Fruit fly (Drosophila melanogaster): ENCODE results near the gene Hsc20.
A peak's percentile ranks its signal among the peaks of the same experiment; 100 is the strongest.

Gene Hsc20

DNA sequence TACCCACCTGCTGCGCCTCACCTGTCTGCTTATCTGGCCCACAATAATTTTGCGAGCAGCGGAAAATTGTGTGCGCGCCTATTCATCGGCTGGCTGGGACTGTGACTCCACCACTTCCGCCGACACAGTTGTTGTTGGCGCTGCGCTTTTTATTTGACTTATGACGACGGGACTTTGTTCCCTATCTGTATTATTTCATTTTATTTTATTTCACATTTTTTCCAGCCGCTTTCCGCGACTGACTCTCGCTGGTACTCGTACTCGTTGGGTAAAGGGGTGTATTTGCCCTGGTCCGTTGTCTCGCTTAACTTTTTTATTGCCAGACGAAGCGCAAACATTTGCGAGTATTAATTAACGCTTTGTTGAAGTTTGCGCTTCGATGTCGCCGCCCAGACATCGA is 42.0 kb upstream of the Hsc20 start (continued):
- no peak for TF ChIP-seq chif (GFP tag; optimal IDR thresholded peaks at IDR 0.05)
- no peak for TF ChIP-seq CG13287 (GFP tag; IDR thresholded peaks at IDR 0.05; ENCODE audit: partially characterized antibody)
- no peak for TF ChIP-seq stwl (tag; optimal IDR thresholded peaks at IDR 0.05)
- TF ChIP-seq tx (GFP tag; optimal IDR thresholded peaks at IDR 0.05) = no peak
- TF ChIP-seq phol (tag; optimal IDR thresholded peaks at IDR 0.05) = no peak
- no peak for TF ChIP-seq CG30431 (GFP tag; optimal IDR thresholded peaks at IDR 0.05)
- TF ChIP-seq Nf-YC (tag; optimal IDR thresholded peaks at IDR 0.05) = no peak
- no peak for TF ChIP-seq Hsf (GFP tag; optimal IDR thresholded peaks at IDR 0.05)
- TF ChIP-seq chinmo (GFP tag; IDR thresholded peaks at IDR 0.05; ENCODE audit: partially characterized antibody) = 0 out of 4 replicates have a peak, but pooled peaks have one; percentile 24
- TF ChIP-seq CG13424 (tag; optimal IDR thresholded peaks at IDR 0.05) = no peak
- TF ChIP-seq nau (GFP tag; optimal IDR thresholded peaks at IDR 0.05) = peak; percentile 6
- TF ChIP-seq Elba2 (GFP tag; optimal IDR thresholded peaks at IDR 0.05) = no peak
- TF ChIP-seq CG13123 (GFP tag; optimal IDR thresholded peaks at IDR 0.05) = no peak
- no peak for TF ChIP-seq otp (GFP tag; IDR thresholded peaks at IDR 0.05)
- TF ChIP-seq CG12942 (GFP tag; optimal IDR thresholded peaks at IDR 0.05) = no peak
- TF ChIP-seq Fer1 (GFP tag; optimal IDR thresholded peaks at IDR 0.05) = peak; percentile 13
- no peak for TF ChIP-seq BEAF-32 (GFP tag; optimal IDR thresholded peaks at IDR 0.05)
- no peak for TF ChIP-seq CG5245 (GFP tag; optimal IDR thresholded peaks at IDR 0.05)
- TF ChIP-seq Atf6 (GFP tag; IDR thresholded peaks at IDR 0.05) = no peak
- TF ChIP-seq CG31388 (GFP tag; optimal IDR thresholded peaks at IDR 0.05) = no peak
- no peak for TF ChIP-seq zf30C (GFP tag; optimal IDR thresholded peaks at IDR 0.05)
- no peak for TF ChIP-seq E2f1 (GFP tag; IDR thresholded peaks at IDR 0.05)
- TF ChIP-seq Drgx (GFP tag; IDR thresholded peaks at IDR 0.05) = peak; percentile 38; the same call in 1 of the 2 replicates
- TF ChIP-seq CG16815 (GFP tag; optimal IDR thresholded peaks at IDR 0.05) = no peak
- TF ChIP-seq HHEX (GFP tag; optimal IDR thresholded peaks at IDR 0.05) = peak; percentile 27
- no peak for TF ChIP-seq CG12391 (tag; optimal IDR thresholded peaks at IDR 0.05)
- TF ChIP-seq CG12744 (GFP tag; optimal IDR thresholded peaks at IDR 0.05) = no peak
- no peak for TF ChIP-seq esg (GFP tag; conservative IDR thresholded peaks at IDR 0.05)
- TF ChIP-seq CG31441 (GFP tag; IDR thresholded peaks at IDR 0.05) = no peak
- TF ChIP-seq CG12071 (GFP tag; optimal IDR thresholded peaks at IDR 0.05) = no peak
- TF ChIP-seq ind (GFP tag; optimal IDR thresholded peaks at IDR 0.05) = no peak
- TF ChIP-seq ewg (GFP tag; optimal IDR thresholded peaks at IDR 0.05) = no peak
- TF ChIP-seq Dbx (GFP tag; IDR thresholded peaks at IDR 0.05) = no peak
- TF ChIP-seq CG6689 (GFP tag; IDR thresholded peaks at IDR 0.05) = no peak
- no peak for TF ChIP-seq Gsc (GFP tag; IDR thresholded peaks at IDR 0.05)
- TF ChIP-seq lbe (GFP tag; optimal IDR thresholded peaks at IDR 0.05) = peak; percentile 34
- TF ChIP-seq klu (GFP tag; IDR thresholded peaks at IDR 0.05) = no peak
- TF ChIP-seq CG9437 (GFP tag; optimal IDR thresholded peaks at IDR 0.05) = no peak
- no peak for TF ChIP-seq tap (tag; optimal IDR thresholded peaks at IDR 0.05)
- TF ChIP-seq gfzf (GFP tag; optimal IDR thresholded peaks at IDR 0.05) = no peak
- TF ChIP-seq MESR4 (GFP tag; optimal IDR thresholded peaks at IDR 0.05) = no peak
- no peak for TF ChIP-seq pfk (GFP tag; optimal IDR thresholded peaks at IDR 0.05)
- no peak for TF ChIP-seq hkb (optimal IDR thresholded peaks at IDR 0.05)
- TF ChIP-seq hkb (GFP tag; IDR thresholded peaks at IDR 0.05) = no peak
- TF ChIP-seq Dref (GFP tag; IDR thresholded peaks at IDR 0.05) = no peak
- no peak for TF ChIP-seq eve (GFP tag; optimal IDR thresholded peaks at IDR 0.05)
- TF ChIP-seq CG43689 (GFP tag; IDR thresholded peaks at IDR 0.05) = no peak
- no peak for TF ChIP-seq CG17912 (GFP tag; optimal IDR thresholded peaks at IDR 0.05)
- no peak for TF ChIP-seq Bteb2 (GFP tag; optimal IDR thresholded peaks at IDR 0.05)
- TF ChIP-seq lab (GFP tag; optimal IDR thresholded peaks at IDR 0.05) = peak; percentile 38
- no peak for TF ChIP-seq mam (GFP tag; optimal IDR thresholded peaks at IDR 0.05)
- TF ChIP-seq wdn (GFP tag; IDR thresholded peaks at IDR 0.05) = no peak

Data from whole organism, embryonic.